Worm (Caenorhabditis elegans): Measurements from ENCODE around the gene srw-53.

- TF ChIP-seq sptf-1 (tag; optimal IDR thresholded peaks at IDR 0.05) (no peak), fkh-8 (tag; optimal IDR thresholded peaks at IDR 0.05) (no peak), tlp-1 (tag; optimal IDR thresholded peaks at IDR 0.05) (no peak), ets-5 (GFP tag; IDR thresholded peaks at IDR 0.05) (no peak), nhr-77 (tag; optimal IDR thresholded peaks at IDR 0.05) (no peak), aly-2 (tag; optimal IDR thresholded peaks at IDR 0.05) (no peak), sox-4 (tag; optimal IDR thresholded peaks at IDR 0.05) (no peak), nhr-19 (GFP tag; conservative IDR thresholded peaks at IDR 0.05) (no peak), zag-1 (tag; optimal IDR thresholded peaks at IDR 0.05) (no peak), lin-15B (tag; optimal IDR thresholded peaks at IDR 0.05) (no peak)
Measured at ce11 chrV:15978232-15978764, 35.1 kb downstream of the srw-53 start, which contains the start of gene oac-20.

Data from whole organism, L1 larva.